Worm (Caenorhabditis elegans) whole organism, midembryonic: ENCODE results near the gene dao-2.

Experiments
- T22C8.4 ChIP-seq: fragments of 200-800 bp; sonication (Bioruptor generic); IDR thresholded peaks from 2 replicates; pipeline ENCODE4 v1.3.6; 2022; ENCODE audit warnings: missing genetic modification characterization, missing compliant biosample characterization
- flt-1 ChIP-seq: fragments of 200-800 bp; sonication (Bioruptor generic); IDR thresholded peaks from 2 replicates; pipeline ENCODE4 v1.3.6; 2022; ENCODE audit warnings: missing genetic modification characterization, missing compliant biosample characterization
- klf-2 ChIP-seq: fragments of 200-800 bp; sonication (Bioruptor generic); conservative IDR thresholded peaks from 2 replicates; pipeline ENCODE4 v1.3.6; 2022; ENCODE audit warnings: missing genetic modification reagents, missing genetic modification characterization, missing compliant biosample characterization
- ref-1 ChIP-seq: fragments of 200-800 bp; sonication (Bioruptor generic); conservative IDR thresholded peaks from 2 replicates; pipeline ENCODE4 v1.3.6; 2022; ENCODE audit warnings: missing genetic modification reagents, missing genetic modification characterization, missing compliant biosample characterization
- tab-1 ChIP-seq: fragments of 200-800 bp; sonication (Bioruptor generic); IDR thresholded peaks from 2 replicates; pipeline ENCODE4 v1.3.6; 2022; ENCODE audit warnings: missing genetic modification characterization, missing compliant biosample characterization
- ztf-23 ChIP-seq: fragments of 200-800 bp; sonication (Bioruptor generic); IDR thresholded peaks from 2 replicates; pipeline ENCODE4 v1.3.6; 2022; ENCODE audit warnings: missing genetic modification reagents, missing genetic modification characterization, missing compliant biosample characterization

DNA sequence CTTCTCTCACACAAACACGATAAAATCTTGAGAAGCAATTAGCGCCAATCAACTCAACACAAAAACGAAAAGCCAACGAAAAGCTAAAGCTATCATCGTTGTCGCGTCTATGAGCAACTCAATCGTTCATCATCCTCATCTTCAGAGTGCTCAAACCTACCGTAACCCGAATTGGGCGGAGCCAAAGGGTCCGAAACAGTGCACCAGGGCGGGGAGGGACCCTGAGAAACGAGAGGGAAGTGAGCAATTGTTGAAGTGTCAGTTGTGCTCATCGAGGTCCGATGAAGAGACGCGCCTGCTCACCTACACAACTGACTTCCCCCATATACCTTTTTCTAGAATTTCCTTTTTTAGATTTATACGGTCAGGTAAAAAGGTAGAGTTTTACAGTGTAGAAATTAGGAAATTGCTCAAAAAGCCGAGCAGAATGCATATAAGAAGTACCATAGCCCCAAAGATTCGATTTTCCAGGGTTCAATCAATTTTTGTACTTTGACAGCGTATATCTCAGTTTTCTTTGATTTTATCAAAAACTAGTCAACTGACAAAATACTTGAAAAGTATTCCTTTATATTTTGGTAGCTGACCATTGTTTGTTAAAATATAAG, 44.3 kb upstream of the dao-2 start, which contains the start of gene hlh-1:
- no peak for TF ChIP-seq ref-1
- no peak for TF ChIP-seq T22C8.4 (GFP tag; lab: Robert Waterston, UW)
- TF ChIP-seq klf-2 (GFP tag; lab: Robert Waterston, UW), result no peak
- no peak for TF ChIP-seq ztf-23
- no peak for TF ChIP-seq tab-1
- 0 out of 2 replicates have a peak, but pooled peaks have one; percentile 16 for TF ChIP-seq flt-1 (GFP tag; lab: Robert Waterston, UW)
